Fruit fly (Drosophila melanogaster): ENCODE data around the gene CG43076.
A peak's percentile ranks its signal among the peaks of the same experiment; 100 is the strongest.

CG43076 gene

DNA sequence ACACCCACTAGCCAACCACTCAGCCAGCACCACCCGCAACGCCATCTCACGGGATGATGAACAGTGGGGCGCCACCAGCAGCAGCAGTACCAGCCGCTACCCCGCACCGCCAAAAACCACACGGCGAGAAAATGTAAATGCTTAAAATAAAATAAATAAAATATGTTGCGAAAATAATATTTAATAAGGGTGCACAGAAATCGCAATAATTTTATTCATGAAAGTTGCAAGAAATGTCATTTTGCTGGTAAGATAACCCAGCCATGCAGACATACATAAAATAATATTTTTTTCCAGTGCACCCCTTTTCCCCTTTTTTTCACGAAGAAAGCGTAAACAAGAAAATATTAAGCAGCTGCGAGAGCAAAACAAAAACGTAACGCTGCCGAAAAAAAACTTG is 7.3 kb downstream of the CG43076 start (continued):
- TF ChIP-seq CG30403 (GFP tag; optimal IDR thresholded peaks at IDR 0.05) (peak; percentile 69), CG14441 (GFP tag; IDR thresholded peaks at IDR 0.05) (peak; percentile 69), crc (GFP tag; optimal IDR thresholded peaks at IDR 0.05) (no peak), CG11696 (GFP tag; IDR thresholded peaks at IDR 0.05) (0 out of 2 replicates have a peak, but pooled peaks have one; percentile 25), Sry-β (GFP tag; optimal IDR thresholded peaks at IDR 0.05) (no peak), CG2199 (GFP tag; IDR thresholded peaks at IDR 0.05) (no peak), CG8089 (GFP tag; optimal IDR thresholded peaks at IDR 0.05) (no peak), CG4328 (GFP tag; optimal IDR thresholded peaks at IDR 0.05) (peak; percentile 48), CG15269 (tag; optimal IDR thresholded peaks at IDR 0.05) (peak; percentile 70), fu2 (GFP tag; optimal IDR thresholded peaks at IDR 0.05) (no peak), ssp (GFP tag; IDR thresholded peaks at IDR 0.05) (peak; percentile 45), so (GFP tag; IDR thresholded peaks at IDR 0.05) (peak; percentile 65; the same call in 2 of the 3 replicates), lab (GFP tag; optimal IDR thresholded peaks at IDR 0.05) (peak; percentile 86), CG9932 (GFP tag; IDR thresholded peaks at IDR 0.05) (peak; percentile 65), esg (GFP tag; conservative IDR thresholded peaks at IDR 0.05) (peak; percentile 46), CG4707 (GFP tag; optimal IDR thresholded peaks at IDR 0.05) (no peak), CTCF (GFP tag; optimal IDR thresholded peaks at IDR 0.05) (no peak), croc (GFP tag; conservative IDR thresholded peaks at IDR 0.05) (peak; percentile 29; the same call in 1 of the 3 replicates), CG6765 (GFP tag; optimal IDR thresholded peaks at IDR 0.05) (peak; percentile 43), Bdp1 (GFP tag; optimal IDR thresholded peaks at IDR 0.05) (no peak), CG7839 (tag; optimal IDR thresholded peaks at IDR 0.05) (peak; percentile 76), CG12155 (GFP tag; optimal IDR thresholded peaks at IDR 0.05) (peak; percentile 49), MBD-R2 (GFP tag; IDR thresholded peaks at IDR 0.05) (peak; percentile 18; the same call in 1 of the 2 replicates), TFAM (GFP tag; optimal IDR thresholded peaks at IDR 0.05) (no peak), nerfin-2 (GFP tag; IDR thresholded peaks at IDR 0.05; ENCODE audit: partially characterized antibody) (no peak), trem (tag; optimal IDR thresholded peaks at IDR 0.05) (no peak), CG30431 (GFP tag; optimal IDR thresholded peaks at IDR 0.05) (peak; percentile 34), CG4360 (GFP tag; IDR thresholded peaks at IDR 0.05) (no peak), sens-2 (GFP tag; IDR thresholded peaks at IDR 0.05) (no peak), CG11093 (GFP tag; IDR thresholded peaks at IDR 0.05) (peak; percentile 56; the same call in 1 of the 3 replicates), cg (GFP tag; optimal IDR thresholded peaks at IDR 0.05) (no peak), CG10267 (tag; optimal IDR thresholded peaks at IDR 0.05) (peak; percentile 39), dan (GFP tag; IDR thresholded peaks at IDR 0.05) (no peak), Ssrp (tag; optimal IDR thresholded peaks at IDR 0.05) (peak; percentile 50), jigr1 (GFP tag; IDR thresholded peaks at IDR 0.05) (peak; percentile 38; the same call in 1 of the 3 replicates), zen (tag; optimal IDR thresholded peaks at IDR 0.05) (no peak), CG6683 (GFP tag; optimal IDR thresholded peaks at IDR 0.05) (peak; percentile 44), Antp (GFP tag; optimal IDR thresholded peaks at IDR 0.05) (no peak), CG13424 (tag; optimal IDR thresholded peaks at IDR 0.05) (peak; percentile 74), ind (GFP tag; optimal IDR thresholded peaks at IDR 0.05) (peak; percentile 66), Dip2 (GFP tag; IDR thresholded peaks at IDR 0.05) (no peak), CG6791 (GFP tag; IDR thresholded peaks at IDR 0.05; ENCODE audit: partially characterized antibody) (no peak), Xbp1 (GFP tag; optimal IDR thresholded peaks at IDR 0.05) (peak; percentile 70), B-H1 (GFP tag; IDR thresholded peaks at IDR 0.05) (peak; percentile 56), CG7745 (tag; optimal IDR thresholded peaks at IDR 0.05) (no peak), CG13894 (tag; optimal IDR thresholded peaks at IDR 0.05) (peak; percentile 18), tll (GFP tag; optimal IDR thresholded peaks at IDR 0.05) (no peak), CrebB (tag; optimal IDR thresholded peaks at IDR 0.05) (peak; percentile 18), PHDP (tag; optimal IDR thresholded peaks at IDR 0.05) (peak; percentile 68), CG6813 (GFP tag; optimal IDR thresholded peaks at IDR 0.05) (peak; percentile 48), CG16779 (GFP tag; IDR thresholded peaks at IDR 0.05) (no peak)
